Worm (Caenorhabditis elegans) whole organism, L2 larva: ENCODE results near the gene C54F6.18.

ENCODE experiments used
- alr-1 ChIP-seq: fragments of 150-350 bp; optimal IDR thresholded peaks from 2 replicates; lab custom pipeline; 2014; ENCODE audit warnings: missing biosample characterization, missing genetic modification characterization
- ama-1 ChIP-seq: fragments of 150-350 bp; optimal IDR thresholded peaks from 2 replicates; lab custom pipeline; 2018; ENCODE audit warnings: inconsistent platforms
- ceh-82 ChIP-seq: fragments of 150-350 bp; optimal IDR thresholded peaks from 2 replicates; lab custom pipeline; 2014; ENCODE audit warnings: missing biosample characterization, missing genetic modification characterization
- lin-11 ChIP-seq: fragments of 150-350 bp; sonication (generic microtip); optimal IDR thresholded peaks from 2 replicates; lab custom pipeline; 2014; ENCODE audit warnings: missing biosample characterization, missing genetic modification characterization, inconsistent platforms, mixed read lengths
- lin-13 ChIP-seq: fragments of 150-350 bp; optimal IDR thresholded peaks from 2 replicates; lab custom pipeline; 2014; ENCODE audit warnings: missing biosample characterization, missing genetic modification reagents, missing genetic modification characterization
- nhr-21 ChIP-seq: fragments of 150-350 bp; optimal IDR thresholded peaks from 2 replicates; lab custom pipeline; 2014; ENCODE audit warnings: missing biosample characterization, missing genetic modification characterization
- nhr-237 ChIP-seq: fragments of 150-350 bp; optimal IDR thresholded peaks from 2 replicates; lab custom pipeline; 2014; ENCODE audit warnings: missing biosample characterization, missing genetic modification characterization
- nhr-77 ChIP-seq: fragments of 150-350 bp; optimal IDR thresholded peaks from 2 replicates; lab custom pipeline; 2014; ENCODE audit warnings: missing biosample characterization, missing genetic modification characterization
- sma-3 ChIP-seq: sonication (generic microtip); optimal IDR thresholded peaks from 2 replicates; lab custom pipeline; 2016; ENCODE audit warnings: missing genetic modification reagents, missing genetic modification characterization, missing compliant biosample characterization

DNA sequence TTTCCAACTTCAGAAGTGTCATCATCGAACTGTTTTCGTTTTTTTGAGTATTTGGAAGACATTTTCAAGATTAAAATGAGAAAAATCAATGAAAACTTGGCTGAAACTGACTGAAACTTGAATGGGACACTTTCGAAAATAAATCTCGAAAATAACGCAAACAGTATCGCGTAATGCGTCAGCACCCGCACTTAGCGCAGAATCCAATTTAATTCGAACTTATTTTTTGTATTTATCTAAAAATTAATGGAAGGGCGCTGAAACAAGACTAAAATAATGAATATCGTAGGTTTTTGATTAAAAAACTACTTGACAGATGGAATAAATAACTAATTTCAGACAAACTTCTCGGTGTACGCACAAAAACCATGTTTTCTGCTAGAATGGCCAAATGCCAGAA is 49.8 kb downstream of the C54F6.18 start, which contains the start of the genes snu-66 and ints-9:
- TF ChIP-seq nhr-237 (no peak), ama-1 (lab: Kevin White, UChicago) (no peak), sma-3 (GFP tag; lab: Kevin White, UChicago) (peak; percentile 52), lin-11 (no peak), nhr-77 (tag; lab: Kevin White, UChicago) (no peak), alr-1 (tag; lab: Kevin White, UChicago) (no peak), lin-13 (GFP tag; lab: Kevin White, UChicago) (peak; percentile 40), ceh-82 (tag; lab: Kevin White, UChicago) (no peak), nhr-21 (peak; percentile 49)
